Worm (Caenorhabditis elegans) whole organism, L4 larva: Measurements from ENCODE around the gene ZK1248.5.

Experiments
- D1046.2 ChIP-seq: fragments of 200-800 bp; sonication (Bioruptor generic); IDR thresholded peaks from 2 replicates; pipeline ENCODE4 v1.3.6; 2022; ENCODE audit warnings: missing genetic modification characterization, missing compliant biosample characterization
- F44E2.7 ChIP-seq: fragments of 200-800 bp; sonication (Bioruptor generic); IDR thresholded peaks from 2 replicates; pipeline ENCODE4 v2.1.2; 2022; ENCODE audit warnings: missing genetic modification characterization, missing compliant biosample characterization
- F49E8.2 ChIP-seq: sonication (generic microtip); optimal IDR thresholded peaks from 2 replicates; lab custom pipeline; 2016; ENCODE audit warnings: missing compliant biosample characterization, mild to moderate bottlenecking, missing genetic modification characterization, borderline replicate concordance
- R02D3.7 ChIP-seq: fragments of 150-350 bp; sonication (generic microtip); optimal IDR thresholded peaks from 3 replicates; lab custom pipeline; 2014; ENCODE audit warnings: missing biosample characterization, missing genetic modification characterization
- Y105C5A.15 ChIP-seq: fragments of 200-800 bp; sonication (Bioruptor generic); IDR thresholded peaks from 2 replicates; pipeline ENCODE4 v1.3.6; 2022; ENCODE audit warnings: missing genetic modification characterization, missing compliant biosample characterization
- Y5F2A.4 ChIP-seq: fragments of 200-800 bp; sonication (Bioruptor generic); optimal IDR thresholded peaks from 2 replicates; lab custom pipeline; 2018; ENCODE audit warnings: mild to moderate bottlenecking, missing genetic modification characterization, missing compliant biosample characterization
- Y75B8A.6 ChIP-seq: fragments of 200-800 bp; sonication (Bioruptor generic); IDR thresholded peaks from 2 replicates; pipeline ENCODE4 v1.3.6; 2022; ENCODE audit warnings: missing genetic modification reagents, missing genetic modification characterization, missing compliant biosample characterization
- aha-1 ChIP-seq: fragments of 150-350 bp; peaks from one replicate; lab custom pipeline; 2014; ENCODE audit warnings: missing biosample characterization, missing genetic modification characterization
- aly-2 ChIP-seq: sonication (generic microtip); optimal IDR thresholded peaks from 2 replicates; lab custom pipeline; 2018; ENCODE audit warnings: missing biosample characterization, missing genetic modification characterization
- ama-1 ChIP-seq: fragments of 150-350 bp; optimal IDR thresholded peaks from 2 replicates; lab custom pipeline; 2014; ENCODE audit warnings: inconsistent platforms, mixed read lengths
- arid-1 ChIP-seq: fragments of 200-800 bp; sonication (Bioruptor generic); conservative IDR thresholded peaks from 2 replicates; pipeline ENCODE4 v1.3.6; 2022; ENCODE audit warnings: missing genetic modification reagents, missing genetic modification characterization, missing compliant biosample characterization
- attf-4 ChIP-seq: sonication (generic microtip); optimal IDR thresholded peaks from 3 replicates; lab custom pipeline; 2017; ENCODE audit warnings: missing biosample characterization, missing genetic modification characterization
- ceh-28 ChIP-seq: fragments of 150-350 bp; optimal IDR thresholded peaks from 2 replicates; lab custom pipeline; 2014; ENCODE audit warnings: missing biosample characterization, missing genetic modification reagents, missing genetic modification characterization
- ceh-44 ChIP-seq: fragments of 200-800 bp; sonication (Bioruptor generic); IDR thresholded peaks from 2 replicates; pipeline ENCODE4 v1.3.6; 2022; ENCODE audit warnings: missing genetic modification reagents, missing genetic modification characterization, missing compliant biosample characterization
- ceh-62 ChIP-seq: sonication (generic microtip); optimal IDR thresholded peaks from 2 replicates; lab custom pipeline; 2017; ENCODE audit warnings: missing biosample characterization, missing genetic modification characterization
- cey-2 ChIP-seq: sonication (generic microtip); optimal IDR thresholded peaks from 3 replicates; lab custom pipeline; 2017; ENCODE audit warnings: missing genetic modification characterization, mild to moderate bottlenecking, missing compliant biosample characterization, antibody characterized with exemption, borderline replicate concordance; ENCODE audit not compliant: insufficient read depth
- daf-16 ChIP-seq, 3 experiments: sonication (generic microtip); optimal IDR thresholded peaks; 2 replicates each; lab custom pipeline; 2016 to 2017; ENCODE audit warnings: missing genetic modification characterization in 3 of 3, missing genetic modification reagents in 3 of 3, mild to moderate bottlenecking in 2 of 3, missing compliant biosample characterization in 2 of 3, missing biosample characterization in 1 of 3, moderate library complexity in 1 of 3
- daf-8 ChIP-seq: fragments of 200-800 bp; sonication (Bioruptor generic); IDR thresholded peaks from 2 replicates; pipeline ENCODE4 v1.3.6; 2022; ENCODE audit warnings: missing genetic modification characterization, missing compliant biosample characterization
- dpl-1 ChIP-seq: fragments of 150-350 bp; optimal IDR thresholded peaks from 2 replicates; lab custom pipeline; 2014; ENCODE audit warnings: missing biosample characterization, missing genetic modification reagents, missing genetic modification characterization
- egl-27 ChIP-seq: sonication (generic microtip); optimal IDR thresholded peaks from 3 replicates; lab custom pipeline; 2017; ENCODE audit warnings: missing biosample characterization, missing genetic modification reagents, missing genetic modification characterization
- egl-43 ChIP-seq: fragments of 200-800 bp; sonication (Bioruptor generic); IDR thresholded peaks from 2 replicates; pipeline ENCODE4 v1.3.6; 2022; ENCODE audit warnings: missing genetic modification reagents, missing genetic modification characterization, missing compliant biosample characterization
- fkh-10 ChIP-seq: fragments of 150-350 bp; optimal IDR thresholded peaks from 2 replicates; lab custom pipeline; 2014; ENCODE audit warnings: missing biosample characterization, missing genetic modification reagents, missing genetic modification characterization
- fos-1 ChIP-seq: fragments of 150-350 bp; optimal IDR thresholded peaks from 2 replicates; lab custom pipeline; 2014; ENCODE audit warnings: missing biosample characterization, missing genetic modification characterization
- hmg-1.1 ChIP-seq: fragments of 200-800 bp; sonication (Bioruptor generic); IDR thresholded peaks from 2 replicates; pipeline ENCODE4 v1.3.6; 2022; ENCODE audit warnings: missing genetic modification reagents, missing genetic modification characterization, missing compliant biosample characterization
- lim-7 ChIP-seq: fragments of 200-800 bp; sonication (Bioruptor generic); IDR thresholded peaks from 2 replicates; pipeline ENCODE4 v1.3.6; 2022; ENCODE audit warnings: missing genetic modification characterization, missing compliant biosample characterization
- lin-29 ChIP-seq: fragments of 200-800 bp; sonication (Bioruptor generic); IDR thresholded peaks from 2 replicates; pipeline ENCODE4 v1.3.6; 2022; ENCODE audit warnings: missing genetic modification reagents, missing genetic modification characterization, missing compliant biosample characterization
- lin-38 ChIP-seq: fragments of 200-800 bp; sonication (Bioruptor generic); IDR thresholded peaks from 2 replicates; pipeline ENCODE4 v1.3.6; 2022; ENCODE audit warnings: missing genetic modification reagents, missing genetic modification characterization, missing compliant biosample characterization
- madf-9 ChIP-seq: fragments of 200-800 bp; sonication (Bioruptor generic); conservative IDR thresholded peaks from 2 replicates; pipeline ENCODE4 v1.3.6; 2022; ENCODE audit warnings: missing genetic modification reagents, missing genetic modification characterization, missing compliant biosample characterization
- mdt-29 ChIP-seq: fragments of 200-800 bp; sonication (Bioruptor generic); IDR thresholded peaks from 2 replicates; pipeline ENCODE4 v1.3.6; 2022; ENCODE audit warnings: missing genetic modification reagents, missing genetic modification characterization, missing compliant biosample characterization
- mxl-3 ChIP-seq: fragments of 200-800 bp; sonication (Bioruptor generic); optimal IDR thresholded peaks from 2 replicates; lab custom pipeline; 2018; ENCODE audit warnings: mild to moderate bottlenecking, missing genetic modification characterization, missing compliant biosample characterization
- nhr-102 ChIP-seq: sonication (generic microtip); optimal IDR thresholded peaks from 2 replicates; lab custom pipeline; 2016; ENCODE audit warnings: mild to moderate bottlenecking, missing genetic modification characterization, moderate library complexity, missing compliant biosample characterization
- nhr-11 ChIP-seq: fragments of 150-350 bp; optimal IDR thresholded peaks from 2 replicates; lab custom pipeline; 2014; ENCODE audit warnings: missing biosample characterization, missing genetic modification characterization
- nhr-111 ChIP-seq: fragments of 200-800 bp; sonication (Bioruptor generic); optimal IDR thresholded peaks from 2 replicates; lab custom pipeline; 2018; ENCODE audit warnings: mild to moderate bottlenecking, missing genetic modification characterization, missing compliant biosample characterization
- nhr-28 ChIP-seq: fragments of 150-350 bp; optimal IDR thresholded peaks from 2 replicates; lab custom pipeline; 2014; ENCODE audit warnings: missing biosample characterization, missing genetic modification characterization
- nhr-42 ChIP-seq: fragments of 200-800 bp; sonication (Bioruptor generic); IDR thresholded peaks from 2 replicates; pipeline ENCODE4 v1.3.6; 2022; ENCODE audit warnings: missing genetic modification characterization, missing compliant biosample characterization
- nhr-6 ChIP-seq: fragments of 150-350 bp; optimal IDR thresholded peaks from 2 replicates; lab custom pipeline; 2014; ENCODE audit warnings: missing biosample characterization, missing genetic modification characterization
- nhr-77 ChIP-seq: fragments of 150-350 bp; optimal IDR thresholded peaks from 2 replicates; lab custom pipeline; 2014; ENCODE audit warnings: missing biosample characterization, missing genetic modification characterization
- rbr-2 ChIP-seq: sonication (generic microtip); optimal IDR thresholded peaks from 2 replicates; lab custom pipeline; 2016; ENCODE audit warnings: missing genotype, missing genetic modification characterization, missing compliant biosample characterization
- sdz-12 ChIP-seq: fragments of 200-800 bp; sonication (Bioruptor generic); optimal IDR thresholded peaks from 2 replicates; lab custom pipeline; 2018; ENCODE audit warnings: mild to moderate bottlenecking, missing genetic modification characterization, missing compliant biosample characterization
- set-16 ChIP-seq: fragments of 200-800 bp; sonication (Bioruptor generic); IDR thresholded peaks from 2 replicates; pipeline ENCODE4 v1.3.6; 2022; ENCODE audit warnings: missing genetic modification reagents, missing genetic modification characterization, missing compliant biosample characterization
- snpc-1.2 ChIP-seq: fragments of 200-800 bp; sonication (Bioruptor generic); IDR thresholded peaks from 2 replicates; pipeline ENCODE4 v1.3.6; 2022; ENCODE audit warnings: missing genetic modification reagents, missing genetic modification characterization, missing compliant biosample characterization
- snpc-4 ChIP-seq: fragments of 150-350 bp; optimal IDR thresholded peaks from 2 replicates; lab custom pipeline; 2014; ENCODE audit warnings: missing biosample characterization, missing genetic modification characterization
- spr-1 ChIP-seq: sonication (generic microtip); optimal IDR thresholded peaks from 2 replicates; lab custom pipeline; 2016; ENCODE audit warnings: mild to moderate bottlenecking, missing genetic modification characterization, missing compliant biosample characterization
- spr-3 ChIP-seq: fragments of 200-800 bp; sonication (Bioruptor generic); optimal IDR thresholded peaks from 2 replicates; lab custom pipeline; 2018; ENCODE audit warnings: mild to moderate bottlenecking, missing genetic modification characterization, missing compliant biosample characterization
- tra-1 ChIP-seq: fragments of 200-800 bp; sonication (Bioruptor generic); IDR thresholded peaks from 2 replicates; pipeline ENCODE4 v1.3.6; 2022; ENCODE audit warnings: missing genetic modification reagents, missing genetic modification characterization, missing compliant biosample characterization
- unc-130 ChIP-seq: sonication (generic microtip); optimal IDR thresholded peaks from 2 replicates; lab custom pipeline; 2016; ENCODE audit warnings: missing genetic modification reagents, missing genetic modification characterization, missing compliant biosample characterization
- zfp-2 ChIP-seq: sonication (generic microtip); optimal IDR thresholded peaks from 2 replicates; lab custom pipeline; 2016; ENCODE audit warnings: mild to moderate bottlenecking, missing genetic modification characterization, missing compliant biosample characterization
- zfp-3 ChIP-seq: fragments of 200-800 bp; sonication (Bioruptor generic); conservative IDR thresholded peaks from 2 replicates; pipeline ENCODE4 v1.3.6; 2022; ENCODE audit warnings: missing genetic modification reagents, missing genetic modification characterization, missing compliant biosample characterization
- zip-2 ChIP-seq: fragments of 150-350 bp; optimal IDR thresholded peaks from 2 replicates; lab custom pipeline; 2014; ENCODE audit warnings: missing biosample characterization, missing genetic modification characterization
- ztf-7 ChIP-seq: fragments of 150-350 bp; optimal IDR thresholded peaks from 2 replicates; lab custom pipeline; 2014; ENCODE audit warnings: missing biosample characterization, missing genetic modification characterization

ZK1248.5 gene

ce11 chrII:5772547-5773142 is 37.7 kb upstream of the ZK1248.5 start (continued):
- TF ChIP-seq F44E2.7 (0 out of 2 replicates have a peak, but pooled peaks have one; percentile 75), nhr-11 (tag; lab: Kevin White, UChicago) (no peak), nhr-102 (peak; percentile 14), ceh-44 (0 out of 2 replicates have a peak, but pooled peaks have one; percentile 13), aly-2 (no peak), dpl-1 (GFP tag; lab: Kevin White, UChicago) (no peak), ceh-28 (no peak), aha-1 (peak; percentile 10), unc-130 (GFP tag; lab: Kevin White, UChicago) (peak; percentile 49), hmg-1.1 (peak; percentile 83), F49E8.2 (tag; lab: Kevin White, UChicago) (no peak), snpc-1.2 (GFP tag; lab: Robert Waterston, UW) (peak; percentile 65; the same call in 1 of the 2 replicates), mxl-3 (GFP tag; lab: Kevin White, UChicago) (peak; percentile 57), daf-8 (no peak), zfp-3 (0 out of 2 replicates have a peak, but pooled peaks have one; percentile 54), egl-43 (peak; percentile 87), madf-9 (GFP tag; lab: Robert Waterston, UW) (peak; percentile 73), nhr-111 (GFP tag; lab: Kevin White, UChicago) (no peak), lin-29 (GFP tag; lab: Robert Waterston, UW) (0 out of 2 replicates have a peak, but pooled peaks have one; percentile 27), nhr-42 (GFP tag; lab: Robert Waterston, UW) (no peak), snpc-4 (tag; lab: Kevin White, UChicago) (no peak), cey-2 (tag; lab: Kevin White, UChicago) (no peak), egl-27 (tag; lab: Kevin White, UChicago) (no peak), ceh-62 (no peak), set-16 (GFP tag; lab: Robert Waterston, UW) (peak; percentile 33; the same call in 1 of the 2 replicates), rbr-2 (tag; lab: Kevin White, UChicago) (peak; percentile 49), arid-1 (GFP tag; lab: Robert Waterston, UW) (peak; percentile 72), tra-1 (GFP tag; lab: Robert Waterston, UW) (no peak), spr-1 (tag; lab: Kevin White, UChicago) (peak; percentile 23), nhr-28 (tag; lab: Kevin White, UChicago) (peak; percentile 34), nhr-6 (tag; lab: Kevin White, UChicago) (no peak), ztf-7 (tag; lab: Kevin White, UChicago) (peak; percentile 34), Y75B8A.6 (GFP tag; lab: Robert Waterston, UW) (no peak), D1046.2 (GFP tag; lab: Robert Waterston, UW) (0 out of 2 replicates have a peak, but pooled peaks have one; percentile 59), attf-4 (tag; lab: Kevin White, UChicago) (no peak), daf-16 (GFP tag; optimal IDR thresholded peaks at IDR 0.05; lab: Kevin White, UChicago) (peak in 1 of 2 experiments; percentile 33), daf-16 (tag; optimal IDR thresholded peaks at IDR 0.05; lab: Kevin White, UChicago) (no peak), fos-1 (tag; lab: Kevin White, UChicago) (no peak), fkh-10 (GFP tag; lab: Kevin White, UChicago) (no peak), lin-38 (GFP tag; lab: Robert Waterston, UW) (peak; percentile 72), Y5F2A.4 (GFP tag; lab: Kevin White, UChicago) (no peak), spr-3 (GFP tag; lab: Kevin White, UChicago) (peak; percentile 1), sdz-12 (GFP tag; lab: Kevin White, UChicago) (no peak), mdt-29 (no peak), ama-1 (lab: Kevin White, UChicago) (no peak), nhr-77 (tag; lab: Kevin White, UChicago) (no peak), zip-2 (no peak), zfp-2 (no peak), lim-7 (peak; percentile 87), Y105C5A.15 (GFP tag; lab: Robert Waterston, UW) (peak; percentile 71; the same call in 1 of the 2 replicates), R02D3.7 (tag; lab: Kevin White, UChicago) (no peak)
